Worm (Caenorhabditis elegans): ENCODE data around the gene tat-1.

ce11 chrIII:12436215-12436614 lies 14.7 kb upstream of the tat-1 start, which contains the start of gene fbxa-218:
- TF ChIP-seq ceh-34 (tag; optimal IDR thresholded peaks at IDR 0.05): no peak
- TF ChIP-seq tbx-2 (tag; optimal IDR thresholded peaks at IDR 0.05): no peak
- TF ChIP-seq lin-11 (tag; optimal IDR thresholded peaks at IDR 0.05): no peak
- no peak for TF ChIP-seq pros-1 (tag; optimal IDR thresholded peaks at IDR 0.05)
- no peak for TF ChIP-seq ama-1 (optimal IDR thresholded peaks at IDR 0.05)
- TF ChIP-seq ets-4 (tag; optimal IDR thresholded peaks at IDR 0.05): no peak
- no peak for TF ChIP-seq pha-4 (tag; optimal IDR thresholded peaks at IDR 0.05)
- no peak for TF ChIP-seq hlh-15 (tag; optimal IDR thresholded peaks at IDR 0.05)
- TF ChIP-seq elt-2 (tag; optimal IDR thresholded peaks at IDR 0.05): no peak
- no peak for TF ChIP-seq hlh-30 (tag; optimal IDR thresholded peaks at IDR 0.05; ENCODE audit: insufficient read depth)
- TF ChIP-seq K02D7.2 (tag; optimal IDR thresholded peaks at IDR 0.05): no peak

Data from whole organism, late embryonic.